Worm (Caenorhabditis elegans) whole organism, L2 larva: ENCODE data around the gene dnj-11.

Experiments
- mdl-1 ChIP-seq, 2 experiments: fragments of 150-350 bp in 1 of 2; sonication (generic microtip) in 1 of 2; optimal IDR thresholded peaks; 2 replicates each; lab custom pipeline; 2017; ENCODE audit warnings: missing biosample characterization in 2 of 2, missing genetic modification characterization in 2 of 2
- sma-9 ChIP-seq, 2 experiments: fragments of 150-350 bp in 1 of 2; sonication (generic microtip) in 1 of 2; optimal IDR thresholded peaks; 2 replicates each; lab custom pipeline; 2014 to 2016; ENCODE audit warnings: missing genetic modification characterization in 2 of 2, mild to moderate bottlenecking in 1 of 2, missing biosample characterization in 1 of 2, missing compliant biosample characterization in 1 of 2, missing genetic modification reagents in 1 of 2, moderate library complexity in 1 of 2
- unc-62 ChIP-seq: fragments of 150-350 bp; optimal IDR thresholded peaks from 2 replicates; lab custom pipeline; 2014; ENCODE audit warnings: missing biosample characterization, missing genetic modification reagents, missing genetic modification characterization

ce11 chrIV:6634789-6635188 lies 49.1 kb downstream of the dnj-11 start, which contains the start of gene metl-13:
- TF ChIP-seq unc-62 (GFP tag; lab: Kevin White, UChicago) (no peak), sma-9 (GFP tag; optimal IDR thresholded peaks at IDR 0.05; lab: Kevin White, UChicago) (no peak), sma-9 (tag; optimal IDR thresholded peaks at IDR 0.05; lab: Kevin White, UChicago) (no peak), mdl-1 (tag; optimal IDR thresholded peaks at IDR 0.05; lab: Kevin White, UChicago) (no peak)
